Worm (Caenorhabditis elegans) whole organism, L4/young adult: Measurements from ENCODE around the gene spp-16.

Experiments
- W03F9.2 ChIP-seq: fragments of 150-350 bp; optimal IDR thresholded peaks from 2 replicates; lab custom pipeline; 2014; ENCODE audit warnings: missing biosample characterization, missing genetic modification characterization
- dao-5 ChIP-seq: sonication (generic microtip); optimal IDR thresholded peaks from 2 replicates; lab custom pipeline; 2016; ENCODE audit warnings: missing genotype, missing genetic modification characterization, moderate library complexity, missing compliant biosample characterization
- him-1 ChIP-seq: sonication (generic microtip); optimal IDR thresholded peaks from 2 replicates; lab custom pipeline; 2016; ENCODE audit warnings: missing genotype, missing genetic modification reagents, missing genetic modification characterization, missing compliant biosample characterization

spp-16 gene

ce11 chrV:10880138-10880882, 20.8 kb downstream of the spp-16 start, which contains the start of gene F32D8.1:
Gene F32D8.1 (plus strand): TSS chrV:10880832.
- no peak for TF ChIP-seq him-1 (tag; lab: Kevin White, UChicago)
- no peak for TF ChIP-seq W03F9.2 (tag; lab: Kevin White, UChicago)
- TF ChIP-seq dao-5 (tag; lab: Kevin White, UChicago), result no peak

- no peak for TF ChIP-seq him-1 (tag; lab: Kevin White, UChicago)
- no peak for TF ChIP-seq W03F9.2 (tag; lab: Kevin White, UChicago)
- TF ChIP-seq dao-5 (tag; lab: Kevin White, UChicago), result no peak
These were observed 23.1 kb downstream of the spp-16 start for ce11 chrV:10877808-10878600.

- TF ChIP-seq W03F9.2 (tag; lab: Kevin White, UChicago) (no peak), dao-5 (tag; lab: Kevin White, UChicago) (no peak), him-1 (tag; lab: Kevin White, UChicago) (no peak)
These were observed 24.6 kb downstream of the spp-16 start for ce11 chrV:10876512-10876911.

- TF ChIP-seq him-1 (tag; lab: Kevin White, UChicago), result no peak
- no peak for TF ChIP-seq W03F9.2 (tag; lab: Kevin White, UChicago)
- no peak for TF ChIP-seq dao-5 (tag; lab: Kevin White, UChicago)
These were observed 26.0 kb downstream of the spp-16 start for ce11 chrV:10874938-10875599.

ce11 chrV:10873190-10873589, 27.9 kb downstream of the spp-16 start:
- no peak for TF ChIP-seq him-1 (tag; lab: Kevin White, UChicago)
- TF ChIP-seq W03F9.2 (tag; lab: Kevin White, UChicago), result no peak
- TF ChIP-seq dao-5 (tag; lab: Kevin White, UChicago), result no peak

- TF ChIP-seq dao-5 (tag; lab: Kevin White, UChicago), result no peak
- TF ChIP-seq W03F9.2 (tag; lab: Kevin White, UChicago), result peak; percentile 25
- TF ChIP-seq him-1 (tag; lab: Kevin White, UChicago), result peak; percentile 88
These were observed 29.6 kb downstream of the spp-16 start for ce11 chrV:10871457-10871861.

- no peak for TF ChIP-seq dao-5 (tag; lab: Kevin White, UChicago)
- no peak for TF ChIP-seq him-1 (tag; lab: Kevin White, UChicago)
- TF ChIP-seq W03F9.2 (tag; lab: Kevin White, UChicago), result no peak
These were observed 31.1 kb downstream of the spp-16 start for ce11 chrV:10870050-10870449.

ce11 chrV:10867586-10867985, 33.5 kb downstream of the spp-16 start:
- no peak for TF ChIP-seq dao-5 (tag; lab: Kevin White, UChicago)
- no peak for TF ChIP-seq W03F9.2 (tag; lab: Kevin White, UChicago)
- no peak for TF ChIP-seq him-1 (tag; lab: Kevin White, UChicago)

- TF ChIP-seq W03F9.2 (tag; lab: Kevin White, UChicago), result no peak
- no peak for TF ChIP-seq dao-5 (tag; lab: Kevin White, UChicago)
- TF ChIP-seq him-1 (tag; lab: Kevin White, UChicago), result no peak
These were observed 35.5 kb downstream of the spp-16 start, which contains the start of gene saeg-1 for ce11 chrV:10865599-10865998. Gene saeg-1 (minus strand): TSS chrV:10865699.

ce11 chrV:10862457-10863097, 38.5 kb downstream of the spp-16 start:
- TF ChIP-seq him-1 (tag; lab: Kevin White, UChicago) (no peak), W03F9.2 (tag; lab: Kevin White, UChicago) (no peak), dao-5 (tag; lab: Kevin White, UChicago) (no peak)

ce11 chrV:10861611-10862262, 39.4 kb downstream of the spp-16 start:
- TF ChIP-seq W03F9.2 (tag; lab: Kevin White, UChicago), result no peak
- no peak for TF ChIP-seq dao-5 (tag; lab: Kevin White, UChicago)
- TF ChIP-seq him-1 (tag; lab: Kevin White, UChicago), result no peak

- TF ChIP-seq dao-5 (tag; lab: Kevin White, UChicago) (no peak), him-1 (tag; lab: Kevin White, UChicago) (no peak), W03F9.2 (tag; lab: Kevin White, UChicago) (no peak)
These were observed 40.5 kb downstream of the spp-16 start for ce11 chrV:10860526-10861037.
